Fruit fly (Drosophila melanogaster) whole organism, wandering third instar larva: ENCODE measurements around the gene Larp7.

ENCODE experiments used
- CG9705 ChIP-seq: fragments of 200-800 bp; sonication (Bioruptor generic); optimal IDR thresholded peaks from 2 replicates; lab custom pipeline; 2018; ENCODE audit warnings: missing biosample characterization, mild to moderate bottlenecking, missing genetic modification characterization
- HLH106 ChIP-seq: fragments of 200-800 bp; optimal IDR thresholded peaks from 3 replicates; lab custom pipeline; 2019; ENCODE audit warnings: missing biosample characterization, mild to moderate bottlenecking, missing genetic modification characterization, moderate library complexity
- Hr83 ChIP-seq: fragments of 200-300 bp; sonication (Bioruptor generic); optimal IDR thresholded peaks from 2 replicates; lab custom pipeline; 2016; ENCODE audit warnings: missing biosample characterization, mild to moderate bottlenecking, missing genetic modification characterization, moderate library complexity; ENCODE audit not compliant: poor library complexity, severe bottlenecking
- Myc ChIP-seq: fragments of >200 bp; optimal IDR thresholded peaks from 2 replicates; lab custom pipeline; 2017
- ey ChIP-seq: fragments of 200-800 bp; sonication (Bioruptor generic); optimal IDR thresholded peaks from 2 replicates; lab custom pipeline; 2016; ENCODE audit warnings: missing biosample characterization, missing genetic modification characterization
- pan ChIP-seq: fragments of >200 bp; optimal IDR thresholded peaks from 2 replicates; lab custom pipeline; 2017
- usp ChIP-seq: fragments of >200 bp; optimal IDR thresholded peaks from 2 replicates; lab custom pipeline; 2017; ENCODE audit warnings: missing biosample characterization, missing genetic modification characterization

DNA sequence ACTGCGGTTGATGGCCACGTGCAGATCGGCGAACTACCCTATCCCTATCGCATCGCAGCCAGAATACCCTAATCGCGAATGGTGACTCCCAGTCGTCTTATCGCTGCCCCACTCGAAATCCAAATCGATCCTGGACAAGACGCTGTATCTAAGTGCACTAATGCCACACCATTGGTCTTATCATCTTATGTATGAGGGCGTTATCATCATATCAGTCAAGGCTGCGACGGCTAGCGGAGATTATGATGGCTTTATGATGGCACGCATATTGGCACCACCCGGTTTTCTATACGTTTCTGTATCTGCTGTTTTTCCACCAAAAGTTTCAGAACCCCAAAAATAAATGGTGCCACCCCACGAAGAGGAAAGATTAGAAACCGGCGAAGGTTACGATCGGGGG is 43.4 kb upstream of the Larp7 start:
- TF ChIP-seq pan (lab: Kevin White, UChicago) = no peak
- TF ChIP-seq Hr83 (GFP tag; lab: Kevin White, UChicago) = no peak
- TF ChIP-seq HLH106 = no peak
- no peak for TF ChIP-seq Myc
- TF ChIP-seq CG9705 (GFP tag; lab: Kevin White, UChicago) = no peak
- no peak for TF ChIP-seq usp (GFP tag; lab: Kevin White, UChicago)
- no peak for TF ChIP-seq ey (GFP tag; lab: Kevin White, UChicago)
